Worm (Caenorhabditis elegans) whole organism, midembryonic: ENCODE results near the gene T07E3.3.

Experiments used
- T22C8.4 ChIP-seq: fragments of 200-800 bp; sonication (Bioruptor generic); IDR thresholded peaks from 2 replicates; pipeline ENCODE4 v1.3.6; 2022; ENCODE audit warnings: missing genetic modification characterization, missing compliant biosample characterization
- cog-1 ChIP-seq: sonication (generic microtip); optimal IDR thresholded peaks from 2 replicates; lab custom pipeline; 2016; ENCODE audit warnings: missing genetic modification characterization, missing compliant biosample characterization
- flt-1 ChIP-seq: fragments of 200-800 bp; sonication (Bioruptor generic); IDR thresholded peaks from 2 replicates; pipeline ENCODE4 v1.3.6; 2022; ENCODE audit warnings: missing genetic modification characterization, missing compliant biosample characterization
- klf-2 ChIP-seq: fragments of 200-800 bp; sonication (Bioruptor generic); conservative IDR thresholded peaks from 2 replicates; pipeline ENCODE4 v1.3.6; 2022; ENCODE audit warnings: missing genetic modification reagents, missing genetic modification characterization, missing compliant biosample characterization
- med-1 ChIP-seq: sonication (generic microtip); optimal IDR thresholded peaks from 2 replicates; lab custom pipeline; 2017; ENCODE audit warnings: missing genetic modification characterization, mild to moderate bottlenecking, missing compliant biosample characterization, antibody characterized with exemption, missing genetic modification reagents; ENCODE audit not compliant: insufficient read depth
- ref-1 ChIP-seq: fragments of 200-800 bp; sonication (Bioruptor generic); conservative IDR thresholded peaks from 2 replicates; pipeline ENCODE4 v1.3.6; 2022; ENCODE audit warnings: missing genetic modification reagents, missing genetic modification characterization, missing compliant biosample characterization
- tab-1 ChIP-seq: fragments of 200-800 bp; sonication (Bioruptor generic); IDR thresholded peaks from 2 replicates; pipeline ENCODE4 v1.3.6; 2022; ENCODE audit warnings: missing genetic modification characterization, missing compliant biosample characterization
- ztf-23 ChIP-seq: fragments of 200-800 bp; sonication (Bioruptor generic); IDR thresholded peaks from 2 replicates; pipeline ENCODE4 v1.3.6; 2022; ENCODE audit warnings: missing genetic modification reagents, missing genetic modification characterization, missing compliant biosample characterization
- ztf-29 ChIP-seq: fragments of 200-800 bp; sonication (Bioruptor generic); IDR thresholded peaks from 2 replicates; pipeline ENCODE4 v1.3.6; 2022; ENCODE audit warnings: missing genetic modification reagents, missing genetic modification characterization, missing compliant biosample characterization

The T07E3.3 gene

ce11 chrIII:6872534-6873150 lies 31.0 kb upstream of the T07E3.3 start, which contains the start of gene K04C2.3:
TSS of gene K04C2.3 (plus strand) at chrIII:6873089.
- no peak for TF ChIP-seq ztf-23 (GFP tag; lab: Robert Waterston, UW)
- no peak for TF ChIP-seq T22C8.4 (GFP tag; lab: Robert Waterston, UW)
- TF ChIP-seq cog-1 (tag; lab: Kevin White, UChicago), result no peak
- no peak for TF ChIP-seq ref-1
- no peak for TF ChIP-seq med-1
- no peak for TF ChIP-seq ztf-29
- TF ChIP-seq flt-1 (GFP tag; lab: Robert Waterston, UW), result no peak
- TF ChIP-seq tab-1 (GFP tag; lab: Robert Waterston, UW), result no peak
- no peak for TF ChIP-seq klf-2 (GFP tag; lab: Robert Waterston, UW)

ce11 chrIII:6873724-6874123 lies 30.0 kb upstream of the T07E3.3 start:
- TF ChIP-seq T22C8.4 (GFP tag; lab: Robert Waterston, UW) (no peak), ref-1 (no peak), tab-1 (GFP tag; lab: Robert Waterston, UW) (no peak), flt-1 (GFP tag; lab: Robert Waterston, UW) (no peak), klf-2 (GFP tag; lab: Robert Waterston, UW) (no peak), med-1 (no peak)

- TF ChIP-seq tab-1 (GFP tag; lab: Robert Waterston, UW) (no peak), cog-1 (tag; lab: Kevin White, UChicago) (no peak), flt-1 (GFP tag; lab: Robert Waterston, UW) (no peak), T22C8.4 (GFP tag; lab: Robert Waterston, UW) (no peak)
These were observed 22.9 kb upstream of the T07E3.3 start, which contains the start of gene K04C2.7 for ce11 chrIII:6880797-6881196. TSS of gene K04C2.7 (plus strand) at chrIII:6881097.

- TF ChIP-seq cog-1 (tag; lab: Kevin White, UChicago) (no peak), tab-1 (GFP tag; lab: Robert Waterston, UW) (no peak), med-1 (no peak), klf-2 (GFP tag; lab: Robert Waterston, UW) (no peak), ztf-23 (GFP tag; lab: Robert Waterston, UW) (no peak), ztf-29 (no peak), flt-1 (GFP tag; lab: Robert Waterston, UW) (no peak), ref-1 (no peak)
These were observed 21.9 kb upstream of the T07E3.3 start for ce11 chrIII:6881745-6882144.

- TF ChIP-seq klf-2 (GFP tag; lab: Robert Waterston, UW), result no peak
- no peak for TF ChIP-seq ref-1
- no peak for TF ChIP-seq T22C8.4 (GFP tag; lab: Robert Waterston, UW)
- no peak for TF ChIP-seq flt-1 (GFP tag; lab: Robert Waterston, UW)
- no peak for TF ChIP-seq tab-1 (GFP tag; lab: Robert Waterston, UW)
- no peak for TF ChIP-seq ztf-23 (GFP tag; lab: Robert Waterston, UW)
- TF ChIP-seq med-1, result no peak
These were observed 19.5 kb upstream of the T07E3.3 start, which contains the start of gene med-2 for ce11 chrIII:6884203-6884602. TSS of gene med-2 (plus strand) at chrIII:6884503.

DNA sequence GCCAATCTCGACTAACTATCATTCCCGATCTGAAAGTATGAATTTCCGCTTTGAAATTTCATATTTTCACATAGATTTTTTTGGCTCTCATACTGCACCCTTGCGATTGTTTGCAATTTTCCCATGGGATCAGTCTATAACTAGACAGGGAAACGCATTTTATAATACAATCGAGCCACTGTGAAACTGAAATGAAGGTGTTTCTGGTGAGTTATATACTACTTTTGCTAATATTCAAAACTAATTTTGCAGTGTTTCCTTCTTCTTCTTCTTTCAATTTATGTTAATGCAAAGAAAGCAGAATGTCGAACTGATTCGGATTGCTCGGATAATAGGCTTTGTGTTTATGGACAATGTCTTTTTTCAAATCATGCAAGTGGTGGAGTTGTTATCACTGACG lies 17.8 kb upstream of the T07E3.3 start:
- TF ChIP-seq ztf-29 (no peak), cog-1 (tag; lab: Kevin White, UChicago) (no peak), med-1 (no peak), flt-1 (GFP tag; lab: Robert Waterston, UW) (no peak), ref-1 (no peak)

- TF ChIP-seq tab-1 (GFP tag; lab: Robert Waterston, UW), result peak; percentile 89
- TF ChIP-seq ref-1, result peak; percentile 77
- TF ChIP-seq ztf-23 (GFP tag; lab: Robert Waterston, UW), result peak; percentile 87
- TF ChIP-seq klf-2 (GFP tag; lab: Robert Waterston, UW), result peak; percentile 88
- peak; percentile 38 for TF ChIP-seq med-1
- TF ChIP-seq cog-1 (tag; lab: Kevin White, UChicago), result peak; percentile 67
- TF ChIP-seq ztf-29, result peak; percentile 82
- peak; percentile 84 for TF ChIP-seq T22C8.4 (GFP tag; lab: Robert Waterston, UW)
- TF ChIP-seq flt-1 (GFP tag; lab: Robert Waterston, UW), result peak; percentile 93
These were observed 16.1 kb upstream of the T07E3.3 start for ce11 chrIII:6887574-6887973.

DNA sequence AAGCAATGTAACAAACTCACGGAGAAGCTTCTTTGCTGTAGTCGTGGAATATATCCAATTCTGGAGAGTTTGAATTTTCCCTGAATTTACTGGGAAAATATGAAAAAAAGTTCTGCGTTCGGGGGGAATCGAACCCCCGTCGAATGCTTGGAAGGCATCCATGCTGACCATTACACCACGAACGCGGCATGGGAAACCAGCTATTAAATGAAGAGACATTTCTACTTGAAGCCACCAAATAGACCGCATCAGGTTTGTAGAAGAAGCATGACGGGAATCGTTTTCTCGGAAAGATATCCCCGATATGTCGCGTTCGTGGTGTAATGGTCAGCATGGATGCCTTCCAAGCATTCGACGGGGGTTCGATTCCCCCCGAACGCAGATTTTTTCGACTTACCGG lies 15.2 kb upstream of the T07E3.3 start:
- TF ChIP-seq med-1 (no peak), tab-1 (GFP tag; lab: Robert Waterston, UW) (peak; percentile 60; the same call in 1 of the 2 replicates), flt-1 (GFP tag; lab: Robert Waterston, UW) (0 out of 2 replicates have a peak, but pooled peaks have one; percentile 39), cog-1 (tag; lab: Kevin White, UChicago) (no peak), ztf-23 (GFP tag; lab: Robert Waterston, UW) (0 out of 2 replicates have a peak, but pooled peaks have one; percentile 65), ref-1 (no peak), ztf-29 (no peak), klf-2 (GFP tag; lab: Robert Waterston, UW) (peak; percentile 64; the same call in 1 of the 2 replicates), T22C8.4 (GFP tag; lab: Robert Waterston, UW) (no peak)

DNA sequence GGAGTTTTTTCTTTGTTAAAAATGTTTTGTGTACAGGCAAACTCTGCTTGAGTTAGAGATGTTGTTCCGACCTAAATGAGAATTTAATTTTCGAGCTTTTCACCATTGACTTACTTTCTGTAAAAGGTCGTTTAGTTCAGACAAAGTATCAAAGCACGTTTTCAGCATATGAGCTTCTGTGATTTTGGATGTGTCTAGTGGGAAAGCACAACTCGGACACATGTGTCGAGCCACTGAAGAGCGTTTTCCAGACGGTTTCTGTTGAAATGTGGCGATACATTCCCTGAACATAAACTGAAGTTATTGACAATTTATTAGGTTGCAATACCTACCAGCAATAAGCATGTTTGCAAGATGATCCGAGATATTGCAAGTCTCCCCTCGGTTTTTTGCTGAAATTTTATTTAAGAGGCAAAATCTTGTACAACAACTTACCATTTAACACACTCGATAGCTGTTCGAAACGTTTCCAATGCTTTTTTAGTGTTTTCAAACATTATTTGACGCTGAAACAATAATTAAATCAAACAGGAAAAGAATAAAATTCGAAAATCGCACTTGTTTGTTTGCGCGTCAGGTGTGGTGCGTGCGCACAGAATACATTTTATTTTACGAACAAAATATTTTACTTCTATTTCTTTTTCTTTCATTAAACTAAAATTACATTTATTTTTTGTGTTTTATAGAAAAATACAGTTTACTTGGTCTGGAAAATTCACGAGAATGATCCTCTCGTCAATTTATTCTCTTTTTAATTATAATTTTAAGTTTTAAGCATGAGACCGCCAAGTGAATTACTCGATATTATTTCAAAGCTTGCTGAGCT lies 14.5 kb upstream of the T07E3.3 start, which contains the start of the genes brd-1 and K04C2.2:
Gene brd-1 (minus strand): TSS at position 506 of the 826 bp plus-strand sequence.
Gene K04C2.2 (plus strand): TSS at position 776 of the 826 bp plus-strand sequence.
- TF ChIP-seq ref-1 (no peak), med-1 (no peak), T22C8.4 (GFP tag; lab: Robert Waterston, UW) (no peak), flt-1 (GFP tag; lab: Robert Waterston, UW) (no peak), klf-2 (GFP tag; lab: Robert Waterston, UW) (no peak), tab-1 (GFP tag; lab: Robert Waterston, UW) (no peak), ztf-29 (no peak), ztf-23 (GFP tag; lab: Robert Waterston, UW) (no peak), cog-1 (tag; lab: Kevin White, UChicago) (no peak)
